Worm (Caenorhabditis elegans): ENCODE data around the gene mlt-7.

Gene mlt-7

DNA sequence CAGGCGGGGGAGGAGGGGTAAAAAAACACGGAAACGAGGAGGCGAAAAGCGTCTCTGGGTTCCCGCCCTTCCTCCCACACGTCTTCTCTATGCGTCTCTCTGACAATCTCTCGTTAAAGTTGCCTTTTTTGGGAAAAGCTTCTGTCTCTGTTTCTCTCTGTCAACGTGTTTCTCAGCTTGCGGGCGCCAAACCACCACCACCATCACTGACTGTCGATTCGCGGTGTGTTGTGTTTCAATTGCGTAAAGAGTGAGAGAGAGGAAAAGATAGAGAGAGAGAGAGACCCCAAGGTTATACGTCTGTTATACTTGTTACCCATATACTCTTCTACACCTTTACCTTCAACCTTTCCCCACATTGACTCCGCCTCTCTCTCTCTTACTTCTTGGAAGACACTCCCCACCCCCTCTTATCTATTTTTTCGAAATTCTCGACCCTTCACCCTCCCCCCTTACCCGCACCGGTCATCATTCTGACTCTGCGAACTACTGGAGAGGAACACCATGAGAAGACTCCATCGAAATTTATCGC lies at the start of gene mlt-7:
Gene mlt-7 (plus strand): TSS at position 482 of the 532 bp plus-strand sequence.
- TF ChIP-seq unc-62 (GFP tag; optimal IDR thresholded peaks at IDR 0.05) = no peak

ce11 chrII:4344317-4344716 lies 48.5 kb upstream of the mlt-7 start:
- TF ChIP-seq unc-62 (GFP tag; optimal IDR thresholded peaks at IDR 0.05) = no peak

DNA sequence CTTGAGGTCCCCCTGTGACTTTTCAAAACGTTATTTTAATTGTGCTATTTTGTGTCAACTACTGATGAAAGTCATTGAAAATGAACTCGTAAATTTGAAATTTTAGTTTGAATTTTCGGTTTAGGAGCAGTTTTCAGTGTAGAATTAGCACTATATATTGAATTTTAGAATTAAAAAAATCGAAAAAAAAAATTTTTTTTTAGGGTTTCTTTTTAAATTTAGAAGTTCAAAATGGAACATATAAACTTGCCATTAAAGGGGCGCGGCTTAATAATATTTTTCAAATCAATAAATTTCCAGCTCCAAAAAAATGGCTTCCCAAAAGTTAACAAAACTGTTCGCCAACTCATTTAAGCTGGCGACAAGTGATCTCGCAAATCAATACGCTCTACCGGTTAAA lies 41.9 kb upstream of the mlt-7 start, which contains the start of gene H20J04.9:
Gene H20J04.9 (plus strand): TSS at position 301 of the 400 bp plus-strand sequence.
- no peak for TF ChIP-seq unc-62 (GFP tag; optimal IDR thresholded peaks at IDR 0.05)

DNA sequence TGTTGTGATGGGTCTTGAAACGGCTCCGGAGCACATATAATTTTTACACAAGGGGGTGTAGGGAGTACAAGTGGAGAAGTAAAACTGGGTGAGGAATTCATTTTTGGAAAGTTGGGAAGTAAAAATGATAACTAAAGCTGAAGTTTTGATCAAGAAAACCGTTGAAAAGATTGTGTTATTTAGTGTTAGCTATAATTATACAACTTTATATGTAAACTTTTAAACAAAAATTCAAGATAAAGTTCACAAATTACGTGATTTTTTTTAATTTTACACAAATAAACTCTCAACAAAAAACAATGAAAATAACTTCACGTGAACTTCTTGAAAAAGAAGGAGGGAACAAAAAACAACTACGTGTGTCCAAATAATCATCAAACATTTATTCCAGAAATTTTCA lies 37.6 kb upstream of the mlt-7 start, which contains the start of the genes H20J04.7 and H20J04.1:
Gene H20J04.7 (minus strand): TSS at position 101 of the 400 bp plus-strand sequence.
Gene H20J04.1 (plus strand): TSS at position 397 of the 400 bp plus-strand sequence.
- TF ChIP-seq unc-62 (GFP tag; optimal IDR thresholded peaks at IDR 0.05) = no peak

DNA sequence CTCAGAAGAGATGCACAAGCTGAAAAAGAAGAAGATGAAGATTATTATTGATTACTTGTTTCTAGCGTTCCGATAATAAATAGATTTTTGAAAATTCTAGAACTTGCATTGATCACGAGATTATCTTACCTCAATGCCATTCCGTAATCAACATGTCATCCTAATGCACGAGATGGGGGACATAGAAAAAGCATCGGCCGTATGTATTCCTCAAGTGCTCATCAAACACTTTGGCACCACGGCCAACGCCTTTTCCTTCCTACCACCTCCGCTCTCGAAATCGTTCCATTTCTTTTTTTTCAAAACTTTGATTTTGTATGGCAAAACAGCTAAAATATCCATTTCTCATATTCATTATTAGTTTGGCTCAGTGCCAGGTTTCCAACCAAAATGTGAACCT lies 34.0 kb upstream of the mlt-7 start, which contains the start of gene lat-2:
Gene lat-2 (plus strand): TSS at position 301 of the 400 bp plus-strand sequence.
- TF ChIP-seq unc-62 (GFP tag; optimal IDR thresholded peaks at IDR 0.05) = no peak

DNA sequence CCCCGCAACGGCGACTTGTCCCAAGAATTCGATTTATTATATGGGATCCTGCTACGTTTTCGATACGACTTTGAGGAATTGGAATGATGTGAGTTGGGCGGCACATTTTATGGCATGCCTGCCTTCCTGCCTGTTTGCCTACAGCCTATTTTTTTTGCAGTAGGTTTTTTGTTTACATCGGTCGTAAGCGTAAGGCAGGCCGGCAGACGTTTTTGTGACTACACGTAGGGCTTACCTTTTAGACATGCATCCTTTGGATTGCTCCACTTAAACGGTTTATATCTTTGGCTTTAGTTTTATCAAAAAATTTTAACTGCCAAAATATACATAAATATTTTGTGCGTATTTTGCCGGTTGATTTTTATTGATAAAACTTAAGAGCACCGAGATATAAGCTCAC lies 33.6 kb upstream of the mlt-7 start:
- TF ChIP-seq unc-62 (GFP tag; optimal IDR thresholded peaks at IDR 0.05) = no peak

- TF ChIP-seq unc-62 (GFP tag; optimal IDR thresholded peaks at IDR 0.05) = no peak
These were observed 30.7 kb upstream of the mlt-7 start for ce11 chrII:4362088-4362487.

DNA sequence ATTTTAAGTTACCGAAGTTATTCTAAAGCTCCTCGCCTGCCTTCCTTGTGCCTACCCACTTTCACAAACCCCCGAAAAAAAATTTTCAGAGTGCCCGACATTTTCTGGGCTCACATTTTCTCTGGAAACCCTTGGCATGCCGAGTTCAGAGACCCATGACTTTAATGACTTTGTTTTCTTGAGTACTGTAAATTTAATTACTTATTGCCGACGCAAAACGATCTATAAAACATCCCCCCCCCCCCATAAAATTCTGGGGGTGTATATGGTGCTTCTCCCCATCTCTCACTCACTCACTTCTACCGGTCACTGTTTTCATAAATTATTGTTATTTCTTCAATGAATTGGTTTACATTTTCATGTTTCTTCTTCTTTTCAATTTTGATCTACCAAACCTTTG lies 24.9 kb upstream of the mlt-7 start, which contains the start of gene try-9:
Gene try-9 (plus strand): TSS at position 301 of the 400 bp plus-strand sequence.
- TF ChIP-seq unc-62 (GFP tag; optimal IDR thresholded peaks at IDR 0.05) = no peak

ce11 chrII:4369715-4370114 lies 23.1 kb upstream of the mlt-7 start:
- no peak for TF ChIP-seq unc-62 (GFP tag; optimal IDR thresholded peaks at IDR 0.05)

DNA sequence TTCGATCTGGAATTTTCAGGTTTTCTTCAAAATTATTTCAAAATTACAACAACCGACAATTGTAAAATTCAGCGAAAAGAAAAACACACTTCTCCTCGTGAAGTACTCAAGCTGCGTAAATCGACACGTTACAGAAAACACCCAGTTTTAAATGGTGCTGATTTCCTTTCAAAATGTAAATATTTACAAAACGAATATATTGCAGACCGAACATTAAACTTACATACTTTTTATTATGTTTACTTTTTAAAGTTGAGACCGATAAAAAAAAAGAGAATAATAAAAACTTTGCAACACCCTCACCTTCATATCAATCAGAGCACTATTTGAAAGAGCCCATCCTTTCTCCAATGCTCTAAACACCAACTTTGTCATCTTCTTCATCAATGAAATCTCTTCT lies 22.0 kb upstream of the mlt-7 start:
- no peak for TF ChIP-seq unc-62 (GFP tag; optimal IDR thresholded peaks at IDR 0.05)

- no peak for TF ChIP-seq unc-62 (GFP tag; optimal IDR thresholded peaks at IDR 0.05)
These were observed 20.4 kb upstream of the mlt-7 start, which contains the start of gene paic-1 for ce11 chrII:4372406-4372805. TSS of gene paic-1 (minus strand) at chrII:4372525.

DNA sequence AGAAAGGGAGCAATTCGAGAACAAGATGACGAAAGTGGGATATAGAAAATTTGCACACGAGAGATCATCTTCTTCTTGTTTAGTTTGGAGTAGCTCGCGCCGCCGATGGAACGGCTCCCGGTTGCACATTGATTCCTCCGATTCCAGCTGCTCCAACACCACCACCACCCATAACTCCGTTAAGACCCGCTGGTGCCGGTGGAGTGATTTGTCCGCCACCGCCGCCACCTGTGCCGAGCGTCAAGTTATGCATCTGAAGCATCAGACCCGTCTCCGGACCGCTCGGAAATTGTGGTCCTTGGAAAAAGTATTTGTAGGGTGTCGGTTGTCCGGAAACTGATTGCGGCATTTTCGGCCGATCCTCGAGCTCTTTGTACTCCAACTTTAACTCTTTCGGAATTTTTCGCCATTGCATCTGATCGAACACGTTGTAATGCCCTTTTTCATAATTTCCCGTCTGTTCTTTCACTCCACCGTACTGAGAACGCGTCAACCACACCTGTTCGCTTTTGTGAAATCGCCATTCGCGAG lies 19.9 kb upstream of the mlt-7 start:
- no peak for TF ChIP-seq unc-62 (GFP tag; optimal IDR thresholded peaks at IDR 0.05)

DNA sequence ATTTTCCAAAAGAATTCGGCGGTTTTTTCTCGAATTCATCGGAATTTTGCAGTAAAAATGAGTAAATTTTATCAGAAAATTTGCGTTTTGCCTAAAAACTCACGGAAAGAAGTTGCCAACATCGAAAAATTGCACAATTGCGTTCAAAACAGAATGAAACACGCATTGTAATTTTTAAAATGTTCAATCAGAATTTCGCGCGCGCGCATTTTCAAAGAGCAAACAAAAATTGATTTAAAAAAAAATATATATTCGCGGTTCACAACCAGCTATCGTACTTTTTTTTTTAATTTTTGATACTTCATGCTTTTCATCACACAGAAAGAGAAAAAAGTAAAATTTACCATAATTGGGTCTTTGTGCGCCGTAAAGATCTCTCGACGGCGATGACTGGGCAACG lies 17.9 kb upstream of the mlt-7 start:
- TF ChIP-seq unc-62 (GFP tag; optimal IDR thresholded peaks at IDR 0.05) = no peak

- no peak for TF ChIP-seq unc-62 (GFP tag; optimal IDR thresholded peaks at IDR 0.05)
These were observed 16.3 kb upstream of the mlt-7 start, which contains the start of gene ntl-2 for ce11 chrII:4376295-4377172. TSS of gene ntl-2 (minus strand) at chrII:4376465.

DNA sequence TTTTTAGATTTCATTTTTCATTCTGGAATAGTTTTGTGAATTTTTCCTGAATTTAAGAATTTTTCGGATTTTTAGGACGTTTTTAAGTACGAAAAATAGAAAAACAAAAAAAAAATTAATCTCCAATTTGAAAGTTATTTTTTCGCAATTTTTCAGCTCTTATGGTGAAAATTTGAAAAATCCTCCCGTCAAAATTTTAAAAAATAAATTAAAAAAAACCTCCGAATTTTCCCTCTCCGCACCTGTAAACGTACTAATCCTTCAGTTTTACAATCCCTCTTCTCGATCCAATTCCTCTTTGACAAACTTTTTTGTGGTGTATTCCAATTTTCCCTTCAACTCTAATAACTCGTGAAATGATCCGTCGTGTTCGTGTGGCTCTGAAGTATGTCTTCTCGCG lies 14.6 kb upstream of the mlt-7 start, which contains the start of gene B0286.1:
Gene B0286.1 (plus strand): TSS at position 301 of the 400 bp plus-strand sequence.
- no peak for TF ChIP-seq unc-62 (GFP tag; optimal IDR thresholded peaks at IDR 0.05)

- no peak for TF ChIP-seq unc-62 (GFP tag; optimal IDR thresholded peaks at IDR 0.05)
These were observed 9.5 kb upstream of the mlt-7 start, which contains the start of gene fkh-6 for ce11 chrII:4383306-4383705. TSS of gene fkh-6 (minus strand) at chrII:4383406.

All from whole organism, dauer.